Worm (Caenorhabditis elegans): Measurements from ENCODE around the gene ZK1127.4.

DNA sequence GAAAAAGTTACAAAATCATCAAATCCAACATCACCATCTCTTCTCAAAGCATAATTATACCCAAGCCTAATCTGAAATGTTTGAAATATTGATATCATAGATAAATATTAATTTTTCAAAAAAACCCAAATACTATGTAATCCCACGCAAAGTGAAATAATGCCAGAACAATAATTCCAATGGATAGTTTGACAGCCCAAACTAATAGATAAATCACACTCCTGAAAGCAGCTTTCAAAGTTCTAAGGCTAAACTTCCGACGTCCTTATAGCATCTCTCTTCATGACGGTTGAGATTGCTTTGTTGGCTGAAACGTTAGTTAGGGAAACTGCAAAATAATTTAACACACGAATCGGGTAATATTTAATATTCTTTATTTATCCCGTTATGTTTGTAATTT, 45.5 kb downstream of the ZK1127.4 start:
- TF ChIP-seq mdl-1 (tag; optimal IDR thresholded peaks at IDR 0.05) (no peak), elt-2 (tag; optimal IDR thresholded peaks at IDR 0.05) (no peak), nhr-28 (tag; optimal IDR thresholded peaks at IDR 0.05) (peak; percentile 32), fos-1 (tag; optimal IDR thresholded peaks at IDR 0.05) (no peak), ama-1 (optimal IDR thresholded peaks at IDR 0.05) (peak; percentile 30), jun-1 (tag; optimal IDR thresholded peaks at IDR 0.05) (no peak), pqm-1 (tag; optimal IDR thresholded peaks at IDR 0.05) (no peak), aly-2 (tag; optimal IDR thresholded peaks at IDR 0.05) (no peak), lin-39 (tag; optimal IDR thresholded peaks at IDR 0.05) (no peak), nfya-1 (tag; optimal IDR thresholded peaks at IDR 0.05; ENCODE audit: insufficient read depth) (no peak), fkh-10 (GFP tag; optimal IDR thresholded peaks at IDR 0.05) (no peak), nhr-11 (tag; optimal IDR thresholded peaks at IDR 0.05) (no peak), unc-62 (GFP tag; optimal IDR thresholded peaks at IDR 0.05) (no peak), zag-1 (tag; optimal IDR thresholded peaks at IDR 0.05) (no peak)

All from whole organism, L3 larva.